Worm (Caenorhabditis elegans) whole organism, mixed stage, embryonic: Measurements from ENCODE around the gene tbx-8.

Experiments
- ceh-43 ChIP-seq: fragments of 200-800 bp; sonication (Bioruptor generic); optimal IDR thresholded peaks from 2 replicates; lab custom pipeline; 2018; ENCODE audit warnings: mild to moderate bottlenecking, missing genetic modification characterization, moderate library complexity, missing compliant biosample characterization
- ceh-83 ChIP-seq: fragments of 200-800 bp; sonication (Bioruptor generic); optimal IDR thresholded peaks from 2 replicates; lab custom pipeline; 2018; ENCODE audit warnings: mild to moderate bottlenecking, missing genetic modification characterization, missing compliant biosample characterization
- elt-1 ChIP-seq: sonication (generic microtip); optimal IDR thresholded peaks from 2 replicates; lab custom pipeline; 2017; ENCODE audit warnings: missing genetic modification characterization, mild to moderate bottlenecking, missing compliant biosample characterization, antibody characterized with exemption, moderate library complexity, borderline replicate concordance; ENCODE audit not compliant: insufficient read depth
- elt-3 ChIP-seq: fragments of 150-350 bp; optimal IDR thresholded peaks from 2 replicates; lab custom pipeline; 2014; ENCODE audit warnings: missing biosample characterization, missing genetic modification characterization
- lin-13 ChIP-seq: fragments of 150-350 bp; optimal IDR thresholded peaks from 2 replicates; lab custom pipeline; 2014; ENCODE audit warnings: missing biosample characterization, missing genetic modification characterization
- lsy-2 ChIP-seq: fragments of 150-350 bp; optimal IDR thresholded peaks from 2 replicates; lab custom pipeline; 2014; ENCODE audit warnings: missing biosample characterization, missing genetic modification characterization
- nhr-12 ChIP-seq: fragments of 150-350 bp; optimal IDR thresholded peaks from 2 replicates; lab custom pipeline; 2014; ENCODE audit warnings: missing biosample characterization, missing genetic modification characterization
- nhr-76 ChIP-seq: sonication (generic microtip); optimal IDR thresholded peaks from 2 replicates; lab custom pipeline; 2017; ENCODE audit warnings: missing biosample characterization, missing genetic modification characterization
- sptf-1 ChIP-seq: sonication (generic microtip); optimal IDR thresholded peaks from 2 replicates; lab custom pipeline; 2017; ENCODE audit warnings: mild to moderate bottlenecking, missing genetic modification characterization, moderate library complexity, missing compliant biosample characterization
- unc-120 ChIP-seq: sonication (generic microtip); optimal IDR thresholded peaks from 2 replicates; lab custom pipeline; 2017; ENCODE audit warnings: missing genetic modification characterization, missing compliant biosample characterization; ENCODE audit not compliant: poor library complexity, severe bottlenecking
- unc-39 ChIP-seq: fragments of 150-350 bp; optimal IDR thresholded peaks from 2 replicates; lab custom pipeline; 2014; ENCODE audit warnings: missing biosample characterization, missing genetic modification characterization
- ztf-11 ChIP-seq: fragments of 150-350 bp; optimal IDR thresholded peaks from 2 replicates; lab custom pipeline; 2014; ENCODE audit warnings: missing biosample characterization, missing genetic modification characterization

- TF ChIP-seq nhr-76 (tag; lab: Kevin White, UChicago) (no peak), lin-13 (no peak), unc-120 (no peak), unc-39 (tag; lab: Kevin White, UChicago) (no peak), ceh-43 (GFP tag; lab: Kevin White, UChicago) (no peak), sptf-1 (no peak), elt-1 (tag; lab: Kevin White, UChicago) (no peak), nhr-12 (tag; lab: Kevin White, UChicago) (no peak), elt-3 (no peak), ceh-83 (GFP tag; lab: Kevin White, UChicago) (no peak), ztf-11 (tag; lab: Kevin White, UChicago) (no peak), lsy-2 (tag; lab: Kevin White, UChicago) (no peak)
These were observed 8.2 kb downstream of the tbx-8 start, which contains the start of gene spp-1 for ce11 chrIII:10355382-10355781.
